Fruit fly (Drosophila melanogaster) whole organism, adult: ENCODE measurements around the gene CG17572.

Source experiments
- CG11617 ChIP-seq: fragments of 200-800 bp; sonication (Bioruptor generic); optimal IDR thresholded peaks from 2 replicates; lab custom pipeline; 2017; ENCODE audit warnings: mild to moderate bottlenecking, missing biosample characterization, missing genetic modification reagents, missing genetic modification characterization
- CG14711 ChIP-seq: fragments of 200-800 bp; sonication (Bioruptor generic); optimal IDR thresholded peaks from 2 replicates; lab custom pipeline; 2018; ENCODE audit warnings: missing biosample characterization, mild to moderate bottlenecking, missing genetic modification characterization, moderate library complexity
- CG5204 ChIP-seq: fragments of 200-800 bp; sonication (Bioruptor generic); optimal IDR thresholded peaks from 2 replicates; lab custom pipeline; 2016; ENCODE audit warnings: missing biosample characterization, missing genetic modification characterization
- CG7101 ChIP-seq: fragments of 200-800 bp; sonication (Bioruptor generic); optimal IDR thresholded peaks from 2 replicates; lab custom pipeline; 2018; ENCODE audit warnings: missing biosample characterization, mild to moderate bottlenecking, missing genetic modification characterization, moderate library complexity
- Clk ChIP-seq: fragments of 200-800 bp; sonication (Bioruptor generic); optimal IDR thresholded peaks from 2 replicates; lab custom pipeline; 2017; ENCODE audit warnings: missing biosample characterization, missing genetic modification characterization
- Crg-1 ChIP-seq: fragments of 200-800 bp; sonication (Bioruptor generic); optimal IDR thresholded peaks from 2 replicates; lab custom pipeline; 2016; ENCODE audit warnings: missing biosample characterization, missing genetic modification characterization

dm6 chr2L:19079742-19080141, 5.8 kb upstream of the CG17572 start:
- no peak for TF ChIP-seq CG14711 (tag; lab: Kevin White, UChicago)
- TF ChIP-seq CG11617 (GFP tag; lab: Kevin White, UChicago) = no peak
- no peak for TF ChIP-seq Crg-1 (GFP tag; lab: Kevin White, UChicago)
- TF ChIP-seq CG7101 = no peak
- TF ChIP-seq Clk = no peak
- no peak for TF ChIP-seq CG5204 (GFP tag; lab: Kevin White, UChicago)
